Worm (Caenorhabditis elegans): ENCODE results near the gene H38K22.9.
A peak's percentile ranks its signal among the peaks of the same experiment; 100 is the strongest.

DNA sequence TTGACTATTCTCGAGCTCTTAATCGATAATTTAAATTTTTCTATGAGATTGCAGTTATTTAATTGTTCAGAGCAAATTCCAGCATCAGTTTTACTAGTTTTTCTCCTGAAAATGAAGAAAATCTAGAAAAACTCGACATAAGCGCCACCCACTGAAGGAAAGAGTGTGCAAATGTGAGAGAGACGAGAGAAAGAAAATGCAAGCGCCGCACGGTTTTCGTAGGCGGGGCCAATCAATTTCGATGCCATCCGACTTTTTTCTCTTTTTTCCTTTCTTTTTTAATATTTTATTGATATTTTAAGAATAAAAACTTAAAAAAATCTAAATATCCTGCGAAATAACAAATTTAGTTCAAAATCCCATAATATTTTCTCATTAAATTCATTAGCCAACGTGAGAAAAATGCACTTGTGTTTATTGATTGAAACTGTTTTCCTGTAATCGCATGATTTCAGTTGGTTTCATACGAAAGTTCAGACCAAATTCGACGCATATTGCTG, 8.6 kb downstream of the H38K22.9 start, which contains the start of gene cdk-12:
- TF ChIP-seq snpc-4 (tag; optimal IDR thresholded peaks at IDR 0.05) (no peak), nhr-2 (tag; optimal IDR thresholded peaks at IDR 0.05) (no peak), unc-62 (GFP tag; optimal IDR thresholded peaks at IDR 0.05) (no peak), nhr-28 (tag; optimal IDR thresholded peaks at IDR 0.05) (no peak), lin-13 (tag; optimal IDR thresholded peaks at IDR 0.05) (no peak), ztf-11 (tag; optimal IDR thresholded peaks at IDR 0.05) (no peak), tbx-8 (GFP tag; optimal IDR thresholded peaks at IDR 0.05) (no peak), nhr-237 (tag; optimal IDR thresholded peaks at IDR 0.05) (no peak), ces-1 (GFP tag; optimal IDR thresholded peaks at IDR 0.05) (peak; percentile 40), elt-3 (tag; optimal IDR thresholded peaks at IDR 0.05) (no peak)
